Worm (Caenorhabditis elegans) whole organism, midembryonic: ENCODE data around the gene uvs-1.

Source experiments
- cog-1 ChIP-seq: sonication (generic microtip); optimal IDR thresholded peaks from 2 replicates; lab custom pipeline; 2016; ENCODE audit warnings: missing genetic modification characterization, missing compliant biosample characterization
- flt-1 ChIP-seq: fragments of 200-800 bp; sonication (Bioruptor generic); IDR thresholded peaks from 2 replicates; pipeline ENCODE4 v1.3.6; 2022; ENCODE audit warnings: missing genetic modification characterization, missing compliant biosample characterization
- klf-2 ChIP-seq: fragments of 200-800 bp; sonication (Bioruptor generic); conservative IDR thresholded peaks from 2 replicates; pipeline ENCODE4 v1.3.6; 2022; ENCODE audit warnings: missing genetic modification reagents, missing genetic modification characterization, missing compliant biosample characterization
- med-1 ChIP-seq: sonication (generic microtip); optimal IDR thresholded peaks from 2 replicates; lab custom pipeline; 2017; ENCODE audit warnings: missing genetic modification characterization, mild to moderate bottlenecking, missing compliant biosample characterization, antibody characterized with exemption, missing genetic modification reagents; ENCODE audit not compliant: insufficient read depth
- ref-1 ChIP-seq: fragments of 200-800 bp; sonication (Bioruptor generic); conservative IDR thresholded peaks from 2 replicates; pipeline ENCODE4 v1.3.6; 2022; ENCODE audit warnings: missing genetic modification reagents, missing genetic modification characterization, missing compliant biosample characterization
- tab-1 ChIP-seq: fragments of 200-800 bp; sonication (Bioruptor generic); IDR thresholded peaks from 2 replicates; pipeline ENCODE4 v1.3.6; 2022; ENCODE audit warnings: missing genetic modification characterization, missing compliant biosample characterization
- ztf-23 ChIP-seq: fragments of 200-800 bp; sonication (Bioruptor generic); IDR thresholded peaks from 2 replicates; pipeline ENCODE4 v1.3.6; 2022; ENCODE audit warnings: missing genetic modification reagents, missing genetic modification characterization, missing compliant biosample characterization
- ztf-29 ChIP-seq: fragments of 200-800 bp; sonication (Bioruptor generic); IDR thresholded peaks from 2 replicates; pipeline ENCODE4 v1.3.6; 2022; ENCODE audit warnings: missing genetic modification reagents, missing genetic modification characterization, missing compliant biosample characterization

DNA sequence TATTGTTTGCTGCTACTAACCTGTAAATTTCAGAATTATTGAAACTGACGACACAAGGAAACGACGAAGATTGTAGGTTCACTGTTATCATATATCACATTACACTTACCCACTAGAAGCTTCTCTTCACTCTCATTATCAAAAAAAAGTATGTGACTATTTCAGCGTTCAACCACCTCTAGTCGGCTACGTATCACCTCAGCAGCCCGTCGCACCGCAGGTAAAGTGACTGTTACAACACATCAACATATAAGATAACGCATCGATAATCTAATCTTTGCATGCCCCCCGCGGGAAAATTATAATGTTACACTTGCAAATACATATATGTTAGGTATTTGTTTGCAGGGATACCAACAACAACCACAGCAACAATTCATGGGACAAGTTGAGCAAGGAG is 17.4 kb downstream of the uvs-1 start:
- TF ChIP-seq med-1 (GFP tag; lab: Kevin White, UChicago) = no peak
- no peak for TF ChIP-seq ztf-23 (GFP tag; lab: Robert Waterston, UW)
- no peak for TF ChIP-seq ref-1
- no peak for TF ChIP-seq tab-1 (GFP tag; lab: Robert Waterston, UW)
- no peak for TF ChIP-seq cog-1 (tag; lab: Kevin White, UChicago)
- TF ChIP-seq ztf-29 = no peak
- no peak for TF ChIP-seq klf-2 (GFP tag; lab: Robert Waterston, UW)
- no peak for TF ChIP-seq flt-1
